Fruit fly (Drosophila melanogaster): ENCODE measurements around the gene CG8132.
A peak's percentile ranks its signal among the peaks of the same experiment; 100 is the strongest.

CG8132 gene

DNA sequence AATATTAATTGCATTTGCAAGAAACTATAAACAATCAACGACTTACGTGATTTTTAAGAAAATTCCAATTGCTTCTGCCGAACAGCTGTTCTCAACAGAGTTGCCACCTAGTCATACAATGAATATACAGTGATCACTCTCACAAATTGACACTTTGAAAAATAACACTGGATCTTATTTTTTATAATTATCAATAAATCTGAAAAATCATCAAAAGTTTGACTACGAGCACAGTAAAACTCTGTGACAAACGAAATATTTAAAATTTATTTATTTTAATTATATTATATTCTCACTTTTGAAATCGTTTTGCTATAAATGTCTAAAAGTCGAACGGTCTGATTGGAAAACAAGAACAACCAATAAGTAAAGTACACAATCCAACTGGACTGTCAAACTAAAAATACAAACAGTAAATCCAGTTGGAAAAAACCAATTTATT is 1.3 kb upstream of the CG8132 start, which contains the start of gene CG34117:
Gene CG34117, minus strand, starts transcription at position 103 of the 442 bp plus-strand sequence.
- peak; percentile 72 for TF ChIP-seq esg (GFP tag; conservative IDR thresholded peaks at IDR 0.05)
- no peak for TF ChIP-seq da (GFP tag; optimal IDR thresholded peaks at IDR 0.05)
- TF ChIP-seq gfzf (GFP tag; optimal IDR thresholded peaks at IDR 0.05), result peak; percentile 2
- 0 out of 2 replicates have a peak, but pooled peaks have one; percentile 18 for TF ChIP-seq cas (GFP tag; IDR thresholded peaks at IDR 0.05)
- TF ChIP-seq dmrt99B (tag; optimal IDR thresholded peaks at IDR 0.05), result peak; percentile 75
- no peak for TF ChIP-seq CG7928 (GFP tag; optimal IDR thresholded peaks at IDR 0.05)
- TF ChIP-seq CG30431 (GFP tag; optimal IDR thresholded peaks at IDR 0.05), result peak; percentile 27
- peak; percentile 88 for TF ChIP-seq CG17328 (GFP tag; IDR thresholded peaks at IDR 0.05)
- TF ChIP-seq Ssrp (tag; optimal IDR thresholded peaks at IDR 0.05), result peak; percentile 74
- peak; percentile 71 for TF ChIP-seq CG13624 (GFP tag; optimal IDR thresholded peaks at IDR 0.05)
- TF ChIP-seq Hr78 (GFP tag; optimal IDR thresholded peaks at IDR 0.05), result peak in 1 of 2 experiments; percentile 17
- peak; percentile 61 for TF ChIP-seq CG9215 (GFP tag; IDR thresholded peaks at IDR 0.05)
- TF ChIP-seq CG16815 (GFP tag; optimal IDR thresholded peaks at IDR 0.05), result peak; percentile 58
- no peak for TF ChIP-seq D (optimal IDR thresholded peaks at IDR 0.05)
- TF ChIP-seq D (GFP tag; optimal IDR thresholded peaks at IDR 0.05), result peak; percentile 55
- peak; percentile 81 for TF ChIP-seq CG3847 (GFP tag; IDR thresholded peaks at IDR 0.05)
- TF ChIP-seq CG11695 (GFP tag; IDR thresholded peaks at IDR 0.05), result peak; percentile 80; the same call in 2 of the 3 replicates
- TF ChIP-seq lilli (GFP tag; optimal IDR thresholded peaks at IDR 0.05), result peak; percentile 85
- peak; percentile 58 to 89 for TF ChIP-seq dpn (GFP tag; optimal IDR thresholded peaks at IDR 0.05)
- peak; percentile 79 for TF ChIP-seq sisA (GFP tag; IDR thresholded peaks at IDR 0.05)
- TF ChIP-seq CG30020 (tag; optimal IDR thresholded peaks at IDR 0.05), result peak; percentile 49
- no peak for TF ChIP-seq lov (optimal IDR thresholded peaks at IDR 0.05)
- TF ChIP-seq lov (GFP tag; IDR thresholded peaks at IDR 0.05), result no peak
- TF ChIP-seq CG17802 (tag; optimal IDR thresholded peaks at IDR 0.05), result no peak
- TF ChIP-seq Oaz (GFP tag; IDR thresholded peaks at IDR 0.05), result 0 out of 2 replicates have a peak, but pooled peaks have one; percentile 35
- no peak for TF ChIP-seq sim (GFP tag; IDR thresholded peaks at IDR 0.05)
- TF ChIP-seq CTCF (GFP tag; optimal IDR thresholded peaks at IDR 0.05), result peak; percentile 2
- TF ChIP-seq dan (GFP tag; IDR thresholded peaks at IDR 0.05), result no peak
- no peak for TF ChIP-seq CG31365 (tag; optimal IDR thresholded peaks at IDR 0.05)
- TF ChIP-seq CG7839 (tag; optimal IDR thresholded peaks at IDR 0.05), result peak; percentile 81
- TF ChIP-seq tna (GFP tag; IDR thresholded peaks at IDR 0.05; ENCODE audit: partially characterized antibody), result no peak
- peak; percentile 95 for TF ChIP-seq CG9932 (GFP tag; IDR thresholded peaks at IDR 0.05)
- TF ChIP-seq CG4328 (GFP tag; optimal IDR thresholded peaks at IDR 0.05), result peak; percentile 71
- peak; percentile 75 for TF ChIP-seq phol (tag; optimal IDR thresholded peaks at IDR 0.05)
- TF ChIP-seq bsh (GFP tag; optimal IDR thresholded peaks at IDR 0.05), result peak in 1 of 2 experiments; percentile 73
- peak; percentile 69 for TF ChIP-seq Six4 (GFP tag; optimal IDR thresholded peaks at IDR 0.05)
- peak; percentile 79; the same call in 2 of the 3 replicates for TF ChIP-seq B-H1 (GFP tag; IDR thresholded peaks at IDR 0.05)
- no peak for TF ChIP-seq CG14965 (GFP tag; optimal IDR thresholded peaks at IDR 0.05; ENCODE audit: borderline replicate concordance)
- peak; percentile 40 for TF ChIP-seq run (tag; optimal IDR thresholded peaks at IDR 0.05)
- TF ChIP-seq CoRest (tag; optimal IDR thresholded peaks at IDR 0.05), result peak; percentile 78
- TF ChIP-seq Nf-YB (GFP tag; optimal IDR thresholded peaks at IDR 0.05), result peak; percentile 57
- TF ChIP-seq CG10321 (GFP tag; IDR thresholded peaks at IDR 0.05), result no peak
- TF ChIP-seq CG4707 (GFP tag; optimal IDR thresholded peaks at IDR 0.05), result peak; percentile 18
- TF ChIP-seq CG2889 (GFP tag; IDR thresholded peaks at IDR 0.05), result peak; percentile 60; the same call in 2 of the 3 replicates
- TF ChIP-seq GATAe (GFP tag; conservative IDR thresholded peaks at IDR 0.05), result no peak
- TF ChIP-seq CG9797 (GFP tag; optimal IDR thresholded peaks at IDR 0.05), result no peak
- peak; percentile 50 for TF ChIP-seq CG2202 (tag; optimal IDR thresholded peaks at IDR 0.05)
- TF ChIP-seq onecut (GFP tag; IDR thresholded peaks at IDR 0.05), result peak; percentile 60
- peak; percentile 49; the same call in 1 of the 2 replicates for TF ChIP-seq CG16779 (GFP tag; IDR thresholded peaks at IDR 0.05)
- TF ChIP-seq NC2β (GFP tag; optimal IDR thresholded peaks at IDR 0.05), result peak; percentile 27
- TF ChIP-seq Bteb2 (GFP tag; optimal IDR thresholded peaks at IDR 0.05), result peak; percentile 73
- TF ChIP-seq CG5953 (GFP tag; IDR thresholded peaks at IDR 0.05), result no peak; the same call in 1 of the 2 replicates
